Fruit fly (Drosophila melanogaster): ENCODE results near the gene abs.

abs gene

DNA sequence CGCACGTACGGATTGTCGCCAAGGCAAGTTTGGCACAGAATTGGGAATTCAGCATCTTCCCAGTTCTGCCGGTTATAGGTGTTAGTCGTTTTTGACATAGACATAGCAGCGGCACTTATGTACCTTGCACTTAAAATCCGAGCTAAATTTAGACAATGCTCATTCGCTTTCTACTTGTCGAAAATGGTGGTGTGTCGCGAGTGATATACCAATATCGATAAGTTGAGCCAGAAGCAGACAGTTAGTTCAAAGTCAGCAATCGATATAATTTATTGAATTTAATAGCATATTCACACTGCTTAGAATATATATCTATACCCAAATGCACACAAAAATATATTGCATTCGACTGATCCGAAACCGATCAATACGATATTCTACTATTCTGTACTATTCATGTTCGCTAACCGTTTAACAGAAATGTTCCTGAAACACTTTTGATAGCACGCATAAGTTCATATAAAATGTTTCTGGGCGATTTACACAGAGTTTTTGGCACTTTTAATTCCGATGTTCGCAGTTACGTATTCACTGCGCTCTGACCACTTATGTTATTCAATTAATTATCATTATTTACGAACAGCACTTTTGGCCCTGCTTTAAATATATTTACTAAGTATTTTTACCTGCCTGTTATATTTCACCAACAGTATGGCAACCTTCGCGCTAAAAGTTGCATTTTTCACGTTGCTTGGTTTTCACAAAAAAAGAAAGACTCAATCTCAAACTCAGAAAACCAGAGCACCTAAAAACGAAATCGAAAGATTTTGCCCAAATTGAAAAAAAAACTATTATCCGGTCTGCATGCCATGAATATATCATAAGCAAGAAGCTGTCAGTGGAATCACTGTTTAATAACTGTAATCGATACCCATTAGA lies 469 bp upstream of the abs start, which contains the start of gene CG14641:
TSS of gene CG14641 (minus strand) at position 204 of the 879 bp plus-strand sequence.
- TF ChIP-seq Hr83 (GFP tag; optimal IDR thresholded peaks at IDR 0.05; ENCODE audit: poor library complexity, severe bottlenecking), result no peak
- no peak for TF ChIP-seq Hnf4 (GFP tag; optimal IDR thresholded peaks at IDR 0.05)
- TF ChIP-seq Vsx2 (GFP tag; optimal IDR thresholded peaks at IDR 0.05; ENCODE audit: partially characterized antibody), result no peak
- TF ChIP-seq Jra (GFP tag; optimal IDR thresholded peaks at IDR 0.05), result no peak
- TF ChIP-seq Myc (optimal IDR thresholded peaks at IDR 0.05), result peak; percentile 9
- TF ChIP-seq GATAd (GFP tag; optimal IDR thresholded peaks at IDR 0.05), result no peak
- TF ChIP-seq foxo (GFP tag; optimal IDR thresholded peaks at IDR 0.05), result no peak
- TF ChIP-seq br (GFP tag; optimal IDR thresholded peaks at IDR 0.05), result no peak
- peak; percentile 40 for TF ChIP-seq dmrt93B (GFP tag; optimal IDR thresholded peaks at IDR 0.05)
- no peak for TF ChIP-seq ey (GFP tag; optimal IDR thresholded peaks at IDR 0.05)
- TF ChIP-seq dsf (GFP tag; optimal IDR thresholded peaks at IDR 0.05; ENCODE audit: borderline replicate concordance), result no peak
- TF ChIP-seq jim (GFP tag; optimal IDR thresholded peaks at IDR 0.05), result no peak
- no peak for TF ChIP-seq usp (GFP tag; optimal IDR thresholded peaks at IDR 0.05)
- TF ChIP-seq Abd-B (GFP tag; optimal IDR thresholded peaks at IDR 0.05), result peak; percentile 63
- TF ChIP-seq Rel (GFP tag; optimal IDR thresholded peaks at IDR 0.05), result no peak
- TF ChIP-seq Rel (tag; optimal IDR thresholded peaks at IDR 0.05), result no peak
- TF ChIP-seq pan (optimal IDR thresholded peaks at IDR 0.05), result no peak
- TF ChIP-seq sv (GFP tag; optimal IDR thresholded peaks at IDR 0.05), result no peak
- no peak for TF ChIP-seq Mio (GFP tag; optimal IDR thresholded peaks at IDR 0.05)
- TF ChIP-seq rgr (GFP tag; optimal IDR thresholded peaks at IDR 0.05), result no peak
- TF ChIP-seq OdsH (GFP tag; optimal IDR thresholded peaks at IDR 0.05), result no peak
- no peak for TF ChIP-seq tai (GFP tag; optimal IDR thresholded peaks at IDR 0.05)
- TF ChIP-seq HLH106 (tag; optimal IDR thresholded peaks at IDR 0.05), result peak; percentile 7
- TF ChIP-seq dl (GFP tag; optimal IDR thresholded peaks at IDR 0.05; ENCODE audit: insufficient read depth in 1 of 2, partially characterized antibody in 2 of 2), result no peak
- no peak for TF ChIP-seq CrebA (GFP tag; optimal IDR thresholded peaks at IDR 0.05; ENCODE audit: borderline replicate concordance)
- TF ChIP-seq Sp1 (GFP tag; optimal IDR thresholded peaks at IDR 0.05), result no peak
- TF ChIP-seq Hr78 (GFP tag; optimal IDR thresholded peaks at IDR 0.05), result peak; percentile 82
- TF ChIP-seq fru (GFP tag; optimal IDR thresholded peaks at IDR 0.05), result no peak
- no peak for TF ChIP-seq Dfd (GFP tag; optimal IDR thresholded peaks at IDR 0.05)
- no peak for TF ChIP-seq Dif (GFP tag; optimal IDR thresholded peaks at IDR 0.05; ENCODE audit: partially characterized antibody)
- peak; percentile 63 for TF ChIP-seq woc (GFP tag; optimal IDR thresholded peaks at IDR 0.05)
- TF ChIP-seq CG9705 (GFP tag; optimal IDR thresholded peaks at IDR 0.05), result no peak
- peak; percentile 86 for TF ChIP-seq N (GFP tag; optimal IDR thresholded peaks at IDR 0.05)
- TF ChIP-seq brk (GFP tag; optimal IDR thresholded peaks at IDR 0.05), result no peak
- peak; percentile 98 for TF ChIP-seq lola (GFP tag; optimal IDR thresholded peaks at IDR 0.05)
- TF ChIP-seq h (GFP tag; optimal IDR thresholded peaks at IDR 0.05), result no peak
- no peak for TF ChIP-seq CG32264 (GFP tag; optimal IDR thresholded peaks at IDR 0.05)
- no peak for TF ChIP-seq sage (GFP tag; optimal IDR thresholded peaks at IDR 0.05)
- TF ChIP-seq psq (GFP tag; optimal IDR thresholded peaks at IDR 0.05), result no peak

dm6 chr3R:4234991-4235553 lies 2.2 kb downstream of the abs start, which contains the start of gene Gel:
Gene Gel, plus strand, starts transcription at chr3R:4235217.
- TF ChIP-seq lola (GFP tag; optimal IDR thresholded peaks at IDR 0.05) (no peak), foxo (GFP tag; optimal IDR thresholded peaks at IDR 0.05) (no peak), Rel (GFP tag; optimal IDR thresholded peaks at IDR 0.05) (no peak), Rel (tag; optimal IDR thresholded peaks at IDR 0.05) (peak; percentile 38), rgr (GFP tag; optimal IDR thresholded peaks at IDR 0.05) (no peak), jim (GFP tag; optimal IDR thresholded peaks at IDR 0.05) (no peak), Abd-B (GFP tag; optimal IDR thresholded peaks at IDR 0.05) (no peak), h (GFP tag; optimal IDR thresholded peaks at IDR 0.05) (peak; percentile 46)
